Worm (Caenorhabditis elegans) whole organism, L4 larva: Measurements from ENCODE around the gene nish-1.

Experiments used
- F26F4.8 ChIP-seq: fragments of 200-800 bp; sonication (Bioruptor generic); conservative IDR thresholded peaks from 2 replicates; pipeline ENCODE4 v1.3.6; 2022; ENCODE audit warnings: missing genetic modification characterization, missing compliant biosample characterization
- F49E8.2 ChIP-seq: sonication (generic microtip); optimal IDR thresholded peaks from 2 replicates; lab custom pipeline; 2016; ENCODE audit warnings: missing compliant biosample characterization, mild to moderate bottlenecking, missing genetic modification characterization, borderline replicate concordance
- R02D3.7 ChIP-seq: fragments of 150-350 bp; sonication (generic microtip); optimal IDR thresholded peaks from 3 replicates; lab custom pipeline; 2014; ENCODE audit warnings: missing biosample characterization, missing genetic modification characterization
- T26A8.4 ChIP-seq: fragments of 200-800 bp; sonication (Bioruptor generic); IDR thresholded peaks from 2 replicates; pipeline ENCODE4 v1.3.6; 2022; ENCODE audit warnings: missing genetic modification characterization, missing compliant biosample characterization
- Y105C5A.15 ChIP-seq: fragments of 200-800 bp; sonication (Bioruptor generic); IDR thresholded peaks from 2 replicates; pipeline ENCODE4 v1.3.6; 2022; ENCODE audit warnings: missing genetic modification characterization, missing compliant biosample characterization
- Y48G9A.11 ChIP-seq: fragments of 200-800 bp; sonication (Bioruptor generic); IDR thresholded peaks from 2 replicates; pipeline ENCODE4 v1.3.6; 2022; ENCODE audit warnings: missing genetic modification reagents, missing genetic modification characterization, missing compliant biosample characterization
- aha-1 ChIP-seq: fragments of 150-350 bp; peaks from one replicate; lab custom pipeline; 2014; ENCODE audit warnings: missing biosample characterization, missing genetic modification characterization
- aly-2 ChIP-seq: sonication (generic microtip); optimal IDR thresholded peaks from 2 replicates; lab custom pipeline; 2018; ENCODE audit warnings: missing biosample characterization, missing genetic modification characterization
- attf-4 ChIP-seq: sonication (generic microtip); optimal IDR thresholded peaks from 3 replicates; lab custom pipeline; 2017; ENCODE audit warnings: missing biosample characterization, missing genetic modification characterization
- ceh-20 ChIP-seq: fragments of 200-800 bp; sonication (Bioruptor generic); IDR thresholded peaks from 2 replicates; pipeline ENCODE4 v1.3.6; 2022; ENCODE audit warnings: missing genetic modification reagents, missing genetic modification characterization, missing compliant biosample characterization
- ceh-62 ChIP-seq: sonication (generic microtip); optimal IDR thresholded peaks from 2 replicates; lab custom pipeline; 2017; ENCODE audit warnings: missing biosample characterization, missing genetic modification characterization
- ces-1 ChIP-seq: fragments of 150-350 bp; sonication (generic microtip); optimal IDR thresholded peaks from 4 replicates; lab custom pipeline; 2014; ENCODE audit warnings: missing biosample characterization, missing genetic modification reagents, missing genetic modification characterization
- cey-2 ChIP-seq: sonication (generic microtip); optimal IDR thresholded peaks from 3 replicates; lab custom pipeline; 2017; ENCODE audit warnings: missing genetic modification characterization, mild to moderate bottlenecking, missing compliant biosample characterization, antibody characterized with exemption, borderline replicate concordance; ENCODE audit not compliant: insufficient read depth
- ctbp-1 ChIP-seq: fragments of 200-800 bp; sonication (Bioruptor generic); IDR thresholded peaks from 2 replicates; pipeline ENCODE4 v1.3.6; 2022; ENCODE audit warnings: missing genetic modification reagents, missing genetic modification characterization, missing compliant biosample characterization
- daf-12 ChIP-seq: fragments of 150-350 bp; optimal IDR thresholded peaks from 2 replicates; lab custom pipeline; 2014; ENCODE audit warnings: missing biosample characterization, missing genetic modification reagents, missing genetic modification characterization
- daf-8 ChIP-seq: fragments of 200-800 bp; sonication (Bioruptor generic); IDR thresholded peaks from 2 replicates; pipeline ENCODE4 v1.3.6; 2022; ENCODE audit warnings: missing genetic modification characterization, missing compliant biosample characterization
- egl-27 ChIP-seq: sonication (generic microtip); optimal IDR thresholded peaks from 3 replicates; lab custom pipeline; 2017; ENCODE audit warnings: missing biosample characterization, missing genetic modification reagents, missing genetic modification characterization
- egl-43 ChIP-seq: fragments of 200-800 bp; sonication (Bioruptor generic); IDR thresholded peaks from 2 replicates; pipeline ENCODE4 v1.3.6; 2022; ENCODE audit warnings: missing genetic modification reagents, missing genetic modification characterization, missing compliant biosample characterization
- hlh-11 ChIP-seq: fragments of 200-800 bp; sonication (Bioruptor generic); optimal IDR thresholded peaks from 2 replicates; lab custom pipeline; 2018; ENCODE audit warnings: mild to moderate bottlenecking, missing genetic modification characterization, missing compliant biosample characterization
- hlh-30 ChIP-seq: sonication (generic microtip); optimal IDR thresholded peaks from 2 replicates; lab custom pipeline; 2017; ENCODE audit warnings: antibody characterized with exemption, mild to moderate bottlenecking, missing genetic modification characterization, missing compliant biosample characterization; ENCODE audit not compliant: insufficient read depth
- hmg-1.1 ChIP-seq: fragments of 200-800 bp; sonication (Bioruptor generic); IDR thresholded peaks from 2 replicates; pipeline ENCODE4 v1.3.6; 2022; ENCODE audit warnings: missing genetic modification reagents, missing genetic modification characterization, missing compliant biosample characterization
- jun-1 ChIP-seq: fragments of 150-350 bp; optimal IDR thresholded peaks from 2 replicates; lab custom pipeline; 2014; ENCODE audit warnings: missing biosample characterization, missing genetic modification reagents, missing genetic modification characterization
- lsy-2 ChIP-seq, 2 experiments: fragments of 150-350 bp in 1 of 2; sonication (generic microtip) in 1 of 2; optimal IDR thresholded peaks; 2 replicates each; lab custom pipeline; 2014 to 2017; ENCODE audit warnings: missing biosample characterization in 2 of 2, missing genetic modification characterization in 2 of 2
- madf-5 ChIP-seq, 2 experiments: fragments of 200-800 bp; sonication (Bioruptor generic); IDR thresholded peaks; 2 replicates each; pipeline ENCODE4 v1.3.6; 2022; ENCODE audit warnings: missing compliant biosample characterization in 2 of 2, missing genetic modification characterization in 2 of 2
- mdl-1 ChIP-seq, 2 experiments: fragments of 150-350 bp in 1 of 2; sonication (generic microtip) in 1 of 2; optimal IDR thresholded peaks; 2 replicates each; lab custom pipeline; 2014 to 2017; ENCODE audit warnings: missing biosample characterization in 2 of 2, missing genetic modification characterization in 2 of 2
- mxl-3 ChIP-seq: fragments of 200-800 bp; sonication (Bioruptor generic); optimal IDR thresholded peaks from 2 replicates; lab custom pipeline; 2018; ENCODE audit warnings: mild to moderate bottlenecking, missing genetic modification characterization, missing compliant biosample characterization
- nhr-10 ChIP-seq: fragments of 150-350 bp; optimal IDR thresholded peaks from 2 replicates; lab custom pipeline; 2014; ENCODE audit warnings: missing biosample characterization, missing genetic modification characterization
- nhr-102 ChIP-seq: sonication (generic microtip); optimal IDR thresholded peaks from 2 replicates; lab custom pipeline; 2016; ENCODE audit warnings: mild to moderate bottlenecking, missing genetic modification characterization, moderate library complexity, missing compliant biosample characterization
- nhr-11 ChIP-seq: fragments of 150-350 bp; optimal IDR thresholded peaks from 2 replicates; lab custom pipeline; 2014; ENCODE audit warnings: missing biosample characterization, missing genetic modification characterization
- nhr-25 ChIP-seq: sonication (generic microtip); optimal IDR thresholded peaks from 2 replicates; lab custom pipeline; 2017; ENCODE audit warnings: missing genetic modification characterization, mild to moderate bottlenecking, missing compliant biosample characterization, antibody characterized with exemption, moderate library complexity, borderline replicate concordance; ENCODE audit not compliant: insufficient read depth
- nhr-42 ChIP-seq: fragments of 200-800 bp; sonication (Bioruptor generic); IDR thresholded peaks from 2 replicates; pipeline ENCODE4 v1.3.6; 2022; ENCODE audit warnings: missing genetic modification characterization, missing compliant biosample characterization
- nhr-6 ChIP-seq: fragments of 150-350 bp; optimal IDR thresholded peaks from 2 replicates; lab custom pipeline; 2014; ENCODE audit warnings: missing biosample characterization, missing genetic modification characterization
- pha-4 ChIP-seq, 2 experiments: fragments of 150-350 bp in 1 of 2; fragments of 200-800 bp in 1 of 2; sonication (Bioruptor generic) in 1 of 2; IDR thresholded peaks in 1 of 2; optimal IDR thresholded peaks in 1 of 2; 2 replicates each; pipeline versions ENCODE4 v1.3.6 to Lab custom; 2014 to 2022; ENCODE audit warnings: missing genetic modification characterization in 2 of 2, missing genetic modification reagents in 2 of 2, missing biosample characterization in 1 of 2, missing compliant biosample characterization in 1 of 2
- pqm-1 ChIP-seq: sonication (generic microtip); optimal IDR thresholded peaks from 2 replicates; lab custom pipeline; 2017; ENCODE audit warnings: missing biosample characterization, missing genetic modification characterization
- rbr-2 ChIP-seq: sonication (generic microtip); optimal IDR thresholded peaks from 2 replicates; lab custom pipeline; 2016; ENCODE audit warnings: missing genotype, missing genetic modification characterization, missing compliant biosample characterization
- set-16 ChIP-seq: fragments of 200-800 bp; sonication (Bioruptor generic); IDR thresholded peaks from 2 replicates; pipeline ENCODE4 v1.3.6; 2022; ENCODE audit warnings: missing genetic modification reagents, missing genetic modification characterization, missing compliant biosample characterization
- spr-1 ChIP-seq: sonication (generic microtip); optimal IDR thresholded peaks from 2 replicates; lab custom pipeline; 2016; ENCODE audit warnings: mild to moderate bottlenecking, missing genetic modification characterization, missing compliant biosample characterization
- spr-3 ChIP-seq: fragments of 200-800 bp; sonication (Bioruptor generic); optimal IDR thresholded peaks from 2 replicates; lab custom pipeline; 2018; ENCODE audit warnings: mild to moderate bottlenecking, missing genetic modification characterization, missing compliant biosample characterization
- tag-97 ChIP-seq: fragments of 200-800 bp; sonication (Bioruptor generic); IDR thresholded peaks from 2 replicates; pipeline ENCODE4 v1.3.6; 2022; ENCODE audit warnings: missing genetic modification characterization, missing compliant biosample characterization
- unc-62 ChIP-seq, 3 experiments: fragments of 150-350 bp in 1 of 3; sonication (generic microtip); optimal IDR thresholded peaks in 2 of 3; peaks in 1 of 3; 1 replicate in 1 of 3; 2 replicates in 2 of 3; lab custom pipeline; 2014 to 2017; ENCODE audit warnings: missing biosample characterization in 3 of 3, missing genetic modification characterization in 3 of 3, missing genetic modification reagents in 3 of 3, missing genotype in 1 of 3
- zfp-2 ChIP-seq: sonication (generic microtip); optimal IDR thresholded peaks from 2 replicates; lab custom pipeline; 2016; ENCODE audit warnings: mild to moderate bottlenecking, missing genetic modification characterization, missing compliant biosample characterization
- ztf-11 ChIP-seq: fragments of 150-350 bp; optimal IDR thresholded peaks from 2 replicates; lab custom pipeline; 2014; ENCODE audit warnings: missing biosample characterization, missing genetic modification characterization

The nish-1 gene

ce11 chrIV:10891993-10892392 lies 27.9 kb downstream of the nish-1 start, which contains the start of gene srlf-12:
Gene srlf-12, minus strand, starts transcription at chrIV:10892093.
- TF ChIP-seq daf-8 (GFP tag; lab: Robert Waterston, UW) (no peak), nhr-6 (tag; lab: Kevin White, UChicago) (no peak), egl-27 (no peak), F26F4.8 (GFP tag; lab: Robert Waterston, UW) (no peak), tag-97 (no peak), Y48G9A.11 (GFP tag; lab: Robert Waterston, UW) (no peak), spr-1 (tag; lab: Kevin White, UChicago) (no peak), nhr-11 (tag; lab: Kevin White, UChicago) (no peak)

ce11 chrIV:10894255-10894654 lies 30.1 kb downstream of the nish-1 start, which contains the start of gene srlf-14:
Gene srlf-14, minus strand, starts transcription at chrIV:10894355.
- TF ChIP-seq ztf-11 (tag; lab: Kevin White, UChicago) (no peak), aha-1 (tag; lab: Kevin White, UChicago) (peak; percentile 65), aly-2 (no peak), T26A8.4 (GFP tag; lab: Robert Waterston, UW) (no peak), nhr-25 (tag; lab: Kevin White, UChicago) (no peak), Y105C5A.15 (GFP tag; lab: Robert Waterston, UW) (no peak), cey-2 (no peak), nhr-42 (GFP tag; lab: Robert Waterston, UW) (no peak)

- TF ChIP-seq ctbp-1 (no peak), ces-1 (GFP tag; lab: Kevin White, UChicago) (no peak), R02D3.7 (tag; lab: Kevin White, UChicago) (no peak), nhr-10 (no peak), mxl-3 (no peak), pha-4 (GFP tag; IDR thresholded peaks at IDR 0.05; lab: Robert Waterston, UW) (no peak), pha-4 (tag; optimal IDR thresholded peaks at IDR 0.05; lab: Kevin White, UChicago) (no peak), rbr-2 (tag; lab: Kevin White, UChicago) (no peak), ceh-20 (GFP tag; lab: Robert Waterston, UW) (no peak), daf-12 (tag; lab: Kevin White, UChicago) (no peak), egl-43 (GFP tag; lab: Robert Waterston, UW) (no peak), F49E8.2 (tag; lab: Kevin White, UChicago) (no peak), F26F4.8 (GFP tag; lab: Robert Waterston, UW) (no peak), aha-1 (tag; lab: Kevin White, UChicago) (no peak), spr-3 (no peak), hlh-11 (tag; lab: Kevin White, UChicago) (no peak)
Observed at ce11 chrIV:10896512-10896911, 32.4 kb downstream of the nish-1 start, which contains the start of gene srlf-13. Gene srlf-13, minus strand, starts transcription at chrIV:10896612.

- TF ChIP-seq madf-5 (GFP tag; IDR thresholded peaks at IDR 0.05; lab: Robert Waterston, UW), result no peak
- TF ChIP-seq Y105C5A.15 (GFP tag; lab: Robert Waterston, UW), result no peak
- TF ChIP-seq unc-62 (GFP tag; optimal IDR thresholded peaks at IDR 0.05 in 1 of 2; lab: Kevin White, UChicago), result peak in 1 of 2 experiments; percentile 92
- TF ChIP-seq unc-62 (tag; optimal IDR thresholded peaks at IDR 0.05; lab: Kevin White, UChicago), result no peak
- peak; percentile 48 for TF ChIP-seq aha-1 (tag; lab: Kevin White, UChicago)
- TF ChIP-seq attf-4 (tag; lab: Kevin White, UChicago), result no peak
- no peak for TF ChIP-seq hmg-1.1 (GFP tag; lab: Robert Waterston, UW)
- TF ChIP-seq R02D3.7 (tag; lab: Kevin White, UChicago), result no peak
- TF ChIP-seq, all 104 proteins: peak for 2
Observed at ce11 chrIV:10898160-10898559, 34.0 kb downstream of the nish-1 start.

ce11 chrIV:10899091-10899490 lies 35.0 kb downstream of the nish-1 start, which contains the start of the genes F13E9.9 and F13E9.19:
Gene F13E9.9, minus strand, starts transcription at chrIV:10899191.
Gene F13E9.19, plus strand, starts transcription at chrIV:10899406.
- no peak for TF ChIP-seq unc-62 (GFP tag; optimal IDR thresholded peaks at IDR 0.05 in 1 of 2; lab: Kevin White, UChicago)
- TF ChIP-seq unc-62 (tag; optimal IDR thresholded peaks at IDR 0.05; lab: Kevin White, UChicago), result no peak
- TF ChIP-seq cey-2, result no peak
- no peak for TF ChIP-seq pqm-1 (tag; lab: Kevin White, UChicago)
- TF ChIP-seq ceh-62, result no peak
- no peak for TF ChIP-seq lsy-2 (tag; optimal IDR thresholded peaks at IDR 0.05; lab: Kevin White, UChicago)
- no peak for TF ChIP-seq zfp-2 (tag; lab: Kevin White, UChicago)
- no peak for TF ChIP-seq aly-2
- no peak for TF ChIP-seq rbr-2 (tag; lab: Kevin White, UChicago)
- no peak for TF ChIP-seq set-16
- TF ChIP-seq jun-1 (tag; lab: Kevin White, UChicago), result no peak
- no peak for TF ChIP-seq hlh-30 (tag; lab: Kevin White, UChicago)
- TF ChIP-seq spr-1 (tag; lab: Kevin White, UChicago), result no peak
- no peak for TF ChIP-seq nhr-25 (tag; lab: Kevin White, UChicago)
- no peak for TF ChIP-seq T26A8.4 (GFP tag; lab: Robert Waterston, UW)
- TF ChIP-seq nhr-102 (tag; lab: Kevin White, UChicago), result no peak
- no peak for TF ChIP-seq mdl-1 (tag; optimal IDR thresholded peaks at IDR 0.05; lab: Kevin White, UChicago)
